Worm (Caenorhabditis elegans): ENCODE results near the gene W06H8.2.
A peak's percentile ranks its signal among the peaks of the same experiment; 100 is the strongest.

DNA sequence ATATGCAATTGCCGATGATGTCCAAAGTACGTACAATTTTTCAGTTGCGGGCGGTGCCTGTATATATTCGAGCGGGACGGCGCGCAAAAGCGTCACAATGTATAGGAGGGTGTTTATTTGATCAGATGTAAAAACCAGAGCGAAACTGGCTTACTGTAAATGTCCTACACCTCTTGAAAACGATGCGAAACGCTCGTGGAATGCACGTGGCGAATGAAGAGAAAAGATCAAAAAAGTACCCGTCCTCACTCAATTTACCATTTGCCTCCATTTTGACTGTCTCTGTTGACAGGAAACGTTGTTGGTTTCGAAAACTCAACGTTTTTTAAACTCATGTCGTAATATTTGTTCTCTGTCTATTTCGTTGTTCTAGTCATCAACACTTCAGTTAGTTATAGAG, 34.2 kb downstream of the W06H8.2 start:
- TF ChIP-seq snpc-4 (tag; optimal IDR thresholded peaks at IDR 0.05) (no peak), nhr-237 (tag; optimal IDR thresholded peaks at IDR 0.05) (peak; percentile 20), hpl-2 (GFP tag; optimal IDR thresholded peaks at IDR 0.05) (no peak), dpl-1 (GFP tag; optimal IDR thresholded peaks at IDR 0.05) (peak in 1 of 3 experiments; percentile 12), unc-86 (tag; optimal IDR thresholded peaks at IDR 0.05) (no peak), ces-1 (GFP tag; optimal IDR thresholded peaks at IDR 0.05) (no peak)
